Fruit fly (Drosophila melanogaster) whole organism, wandering third instar larva: ENCODE data around the gene spen.

Experiments used
- Abd-B ChIP-seq: fragments of >200 bp; optimal IDR thresholded peaks from 2 replicates; lab custom pipeline; 2017; ENCODE audit warnings: missing biosample characterization, missing genetic modification characterization
- CG32264 ChIP-seq: fragments of 200-800 bp; sonication (Bioruptor generic); optimal IDR thresholded peaks from 2 replicates; lab custom pipeline; 2016; ENCODE audit warnings: missing biosample characterization, missing genetic modification characterization
- CG9705 ChIP-seq: fragments of 200-800 bp; sonication (Bioruptor generic); optimal IDR thresholded peaks from 2 replicates; lab custom pipeline; 2018; ENCODE audit warnings: missing biosample characterization, mild to moderate bottlenecking, missing genetic modification characterization
- CrebA ChIP-seq: fragments of 200-800 bp; sonication (Bioruptor generic); optimal IDR thresholded peaks from 2 replicates; lab custom pipeline; 2016; ENCODE audit warnings: missing biosample characterization, mild to moderate bottlenecking, missing genetic modification characterization, borderline replicate concordance
- Dif ChIP-seq: fragments of 200-275, 200-300 bp; sonication (Bioruptor generic); optimal IDR thresholded peaks from 2 replicates; lab custom pipeline; 2018; ENCODE audit warnings: missing biosample characterization, missing genetic modification characterization; ENCODE audit not compliant: partially characterized antibody
- HLH106 ChIP-seq: fragments of 200-800 bp; optimal IDR thresholded peaks from 3 replicates; lab custom pipeline; 2019; ENCODE audit warnings: missing biosample characterization, mild to moderate bottlenecking, missing genetic modification characterization, moderate library complexity
- Hnf4 ChIP-seq: fragments of 200-800 bp; sonication (Bioruptor generic); optimal IDR thresholded peaks from 2 replicates; lab custom pipeline; 2016; ENCODE audit warnings: missing biosample characterization, mild to moderate bottlenecking, missing genetic modification characterization
- Hr83 ChIP-seq: fragments of 200-300 bp; sonication (Bioruptor generic); optimal IDR thresholded peaks from 2 replicates; lab custom pipeline; 2016; ENCODE audit warnings: missing biosample characterization, mild to moderate bottlenecking, missing genetic modification characterization, moderate library complexity; ENCODE audit not compliant: poor library complexity, severe bottlenecking
- Jra ChIP-seq: sonication (Bioruptor generic); optimal IDR thresholded peaks from 2 replicates; lab custom pipeline; 2016; ENCODE audit warnings: missing biosample characterization, missing genetic modification characterization
- Mio ChIP-seq: sonication (Bioruptor generic); optimal IDR thresholded peaks from 2 replicates; lab custom pipeline; 2016; ENCODE audit warnings: missing biosample characterization, missing genetic modification characterization
- N ChIP-seq: fragments of >200 bp; optimal IDR thresholded peaks from 2 replicates; lab custom pipeline; 2018; ENCODE audit warnings: missing biosample characterization, missing external identifiers, missing genetic modification characterization
- OdsH ChIP-seq: fragments of 200-800 bp; sonication (Bioruptor generic); optimal IDR thresholded peaks from 2 replicates; lab custom pipeline; 2016; ENCODE audit warnings: missing biosample characterization, mild to moderate bottlenecking, missing genetic modification characterization
- Rel ChIP-seq, 2 experiments: fragments of 200-800 bp; sonication (Bioruptor generic) in 1 of 2; optimal IDR thresholded peaks; 2 replicates in 1 of 2; 3 replicates in 1 of 2; lab custom pipeline; 2016 to 2019; ENCODE audit warnings: mild to moderate bottlenecking in 2 of 2, missing biosample characterization in 2 of 2, missing genetic modification characterization in 2 of 2, moderate library complexity in 1 of 2
- Sp1 ChIP-seq: fragments of 200-800 bp; sonication (Bioruptor generic); optimal IDR thresholded peaks from 3 replicates; lab custom pipeline; 2019; ENCODE audit warnings: missing biosample characterization, mild to moderate bottlenecking, missing genetic modification characterization, moderate library complexity
- Vsx2 ChIP-seq: fragments of 200-300, 225-300 bp; sonication (Bioruptor generic); optimal IDR thresholded peaks from 2 replicates; lab custom pipeline; 2018; ENCODE audit warnings: missing biosample characterization, missing genetic modification characterization; ENCODE audit not compliant: partially characterized antibody
- br ChIP-seq: fragments of 200-800 bp; sonication (Bioruptor generic); optimal IDR thresholded peaks from 2 replicates; lab custom pipeline; 2016; ENCODE audit warnings: missing biosample characterization, missing genetic modification characterization
- brk ChIP-seq: fragments of 200-800 bp; sonication (Bioruptor generic); optimal IDR thresholded peaks from 2 replicates; lab custom pipeline; 2016; ENCODE audit warnings: missing biosample characterization, mild to moderate bottlenecking, missing genetic modification characterization
- dl ChIP-seq, 2 experiments: fragments of 175-275, 200-275 bp in 1 of 2; fragments of 200-275 bp in 1 of 2; sonication (Bioruptor generic); optimal IDR thresholded peaks; lab custom pipeline; 2018; ENCODE audit warnings: mild to moderate bottlenecking in 2 of 2, missing biosample characterization in 2 of 2, missing genetic modification characterization in 2 of 2, moderate library complexity in 2 of 2; ENCODE audit not compliant: partially characterized antibody in 2 of 2, insufficient read depth in 1 of 2
- dmrt93B ChIP-seq: fragments of 200-800 bp; sonication (Bioruptor generic); optimal IDR thresholded peaks from 2 replicates; lab custom pipeline; 2018; ENCODE audit warnings: missing biosample characterization, mild to moderate bottlenecking, missing genetic modification characterization
- dsf ChIP-seq: sonication (Bioruptor generic); optimal IDR thresholded peaks from 2 replicates; lab custom pipeline; 2016; ENCODE audit warnings: missing biosample characterization, missing genetic modification characterization, borderline replicate concordance
- ey ChIP-seq: fragments of 200-800 bp; sonication (Bioruptor generic); optimal IDR thresholded peaks from 2 replicates; lab custom pipeline; 2016; ENCODE audit warnings: missing biosample characterization, missing genetic modification characterization
- foxo ChIP-seq, 2 experiments: fragments of 200-800 bp; sonication (Bioruptor generic); optimal IDR thresholded peaks; 2 replicates in 1 of 2; 3 replicates in 1 of 2; lab custom pipeline; 2016 to 2017; ENCODE audit warnings: missing biosample characterization in 2 of 2, missing genetic modification characterization in 2 of 2
- fru ChIP-seq: fragments of 200-800 bp; sonication (Bioruptor generic); optimal IDR thresholded peaks from 3 replicates; lab custom pipeline; 2016; ENCODE audit warnings: missing biosample characterization, mild to moderate bottlenecking, missing genetic modification characterization
- h ChIP-seq: fragments of 200-800 bp; sonication (Bioruptor generic); optimal IDR thresholded peaks from 3 replicates; lab custom pipeline; 2016; ENCODE audit warnings: missing biosample characterization, mild to moderate bottlenecking, missing genetic modification characterization
- jim ChIP-seq: fragments of 175-275, 200-325 bp; sonication (Bioruptor generic); optimal IDR thresholded peaks from 2 replicates; lab custom pipeline; 2016; ENCODE audit warnings: missing biosample characterization, mild to moderate bottlenecking, missing genetic modification characterization
- lola ChIP-seq: fragments of >200 bp; optimal IDR thresholded peaks from 2 replicates; lab custom pipeline; 2017; ENCODE audit warnings: missing biosample characterization, missing genetic modification characterization
- pan ChIP-seq: fragments of >200 bp; optimal IDR thresholded peaks from 2 replicates; lab custom pipeline; 2017
- psq ChIP-seq: fragments of 200-800 bp; sonication (Bioruptor generic); optimal IDR thresholded peaks from 3 replicates; lab custom pipeline; 2017; ENCODE audit warnings: missing biosample characterization, mild to moderate bottlenecking, missing genetic modification characterization, moderate library complexity
- rgr ChIP-seq: fragments of 200-800 bp; sonication (Bioruptor generic); optimal IDR thresholded peaks from 3 replicates; lab custom pipeline; 2016; ENCODE audit warnings: missing biosample characterization, mild to moderate bottlenecking, missing genetic modification characterization
- sage ChIP-seq: fragments of 200-800 bp; sonication (Bioruptor generic); optimal IDR thresholded peaks from 2 replicates; lab custom pipeline; 2016; ENCODE audit warnings: missing biosample characterization, mild to moderate bottlenecking, missing genetic modification characterization
- sv ChIP-seq: fragments of 200-800 bp; sonication (Bioruptor generic); optimal IDR thresholded peaks from 3 replicates; lab custom pipeline; 2016; ENCODE audit warnings: missing biosample characterization, missing genetic modification characterization
- tai ChIP-seq: sonication (Bioruptor generic); optimal IDR thresholded peaks from 2 replicates; lab custom pipeline; 2016; ENCODE audit warnings: missing biosample characterization, missing genetic modification characterization
- woc ChIP-seq: sonication (Bioruptor generic); optimal IDR thresholded peaks from 2 replicates; lab custom pipeline; 2016; ENCODE audit warnings: missing biosample characterization, mild to moderate bottlenecking, missing genetic modification characterization

Gene spen

dm6 chr2L:160581-161452 lies 2.0 kb downstream of the spen start (continued):
- peak; percentile 79 for TF ChIP-seq Sp1 (GFP tag; lab: Kevin White, UChicago)
- peak; percentile 14 for TF ChIP-seq Mio
- TF ChIP-seq CrebA: peak; percentile 97
- peak; percentile 45 for TF ChIP-seq dsf (GFP tag; lab: Kevin White, UChicago)
- peak; percentile 54 for TF ChIP-seq tai (GFP tag; lab: Kevin White, UChicago)
- peak; percentile 65 for TF ChIP-seq psq
- no peak for TF ChIP-seq dmrt93B (GFP tag; lab: Kevin White, UChicago)
- TF ChIP-seq OdsH: peak; percentile 48
- TF ChIP-seq dl (GFP tag; optimal IDR thresholded peaks at IDR 0.05; lab: Kevin White, UChicago; ENCODE audit: insufficient read depth in 1 of 2, partially characterized antibody in 2 of 2): peak; percentile 5 to 39
- TF ChIP-seq sage (GFP tag; lab: Kevin White, UChicago): peak; percentile 90
- TF ChIP-seq CG9705 (GFP tag; lab: Kevin White, UChicago): peak; percentile 33
- TF ChIP-seq foxo (GFP tag; optimal IDR thresholded peaks at IDR 0.05; lab: Kevin White, UChicago): peak; percentile 9 to 91
- no peak for TF ChIP-seq ey

- peak; percentile 28 for TF ChIP-seq sv (GFP tag; lab: Kevin White, UChicago)
- TF ChIP-seq HLH106 (tag; lab: Kevin White, UChicago): no peak
- no peak for TF ChIP-seq lola
- peak; percentile 73 for TF ChIP-seq Sp1 (GFP tag; lab: Kevin White, UChicago)
- no peak for TF ChIP-seq ey
- peak; percentile 86 for TF ChIP-seq N (GFP tag; lab: Kevin White, UChicago)
- peak; percentile 54 for TF ChIP-seq psq
- peak; percentile 43 for TF ChIP-seq fru (GFP tag; lab: Kevin White, UChicago)
- TF ChIP-seq CrebA: peak; percentile 90
- peak; percentile 51 for TF ChIP-seq CG32264
- peak in 1 of 2 experiments; percentile 50 for TF ChIP-seq dl (GFP tag; optimal IDR thresholded peaks at IDR 0.05; lab: Kevin White, UChicago; ENCODE audit: insufficient read depth in 1 of 2, partially characterized antibody in 2 of 2)
- TF ChIP-seq brk (GFP tag; lab: Kevin White, UChicago): peak; percentile 87
- TF ChIP-seq sage (GFP tag; lab: Kevin White, UChicago): peak; percentile 67
- TF ChIP-seq Vsx2 (GFP tag; lab: Kevin White, UChicago): peak; percentile 47
- no peak for TF ChIP-seq pan
- TF ChIP-seq rgr (GFP tag; lab: Kevin White, UChicago): peak; percentile 1
- TF ChIP-seq OdsH: peak; percentile 22
- TF ChIP-seq foxo (GFP tag; optimal IDR thresholded peaks at IDR 0.05; lab: Kevin White, UChicago): peak; percentile 17 to 75
- peak; percentile 20 for TF ChIP-seq Abd-B (GFP tag; lab: Kevin White, UChicago)
- peak; percentile 74 for TF ChIP-seq Hnf4 (GFP tag; lab: Kevin White, UChicago)
- peak; percentile 71 for TF ChIP-seq tai (GFP tag; lab: Kevin White, UChicago)
- no peak for TF ChIP-seq woc (GFP tag; lab: Kevin White, UChicago)
- peak; percentile 83 for TF ChIP-seq Jra (GFP tag; lab: Kevin White, UChicago)
- TF ChIP-seq Rel (GFP tag; optimal IDR thresholded peaks at IDR 0.05; lab: Kevin White, UChicago): peak; percentile 48
- peak; percentile 71 for TF ChIP-seq Rel (tag; optimal IDR thresholded peaks at IDR 0.05; lab: Kevin White, UChicago)
- TF ChIP-seq CG9705 (GFP tag; lab: Kevin White, UChicago): no peak
- TF ChIP-seq jim (GFP tag; lab: Kevin White, UChicago): no peak
- peak; percentile 61 for TF ChIP-seq Hr83 (GFP tag; lab: Kevin White, UChicago)
- peak; percentile 53 for TF ChIP-seq br
- peak; percentile 61 for TF ChIP-seq h (GFP tag; lab: Kevin White, UChicago)
- TF ChIP-seq Mio: no peak
- peak; percentile 68 for TF ChIP-seq Dif (GFP tag; lab: Kevin White, UChicago)
Observed at dm6 chr2L:161453-162175, 2.8 kb downstream of the spen start.
